Worm (Caenorhabditis elegans) whole organism, young adult: ENCODE measurements around the gene aly-1.

ENCODE experiments used
- C17E4.6 ChIP-seq: fragments of 200-800 bp; sonication (Bioruptor generic); IDR thresholded peaks from 2 replicates; pipeline ENCODE4 v1.3.6; 2022; ENCODE audit warnings: missing genetic modification reagents, missing genetic modification characterization, missing compliant biosample characterization
- D2030.7 ChIP-seq: fragments of 200-800 bp; sonication (Bioruptor generic); IDR thresholded peaks from 2 replicates; pipeline ENCODE4 v1.3.6; 2022; ENCODE audit warnings: missing genetic modification reagents, missing genetic modification characterization, missing compliant biosample characterization
- F39B2.1 ChIP-seq: fragments of 200-800 bp; sonication (Bioruptor generic); IDR thresholded peaks from 2 replicates; pipeline ENCODE4 v1.3.6; 2022; ENCODE audit warnings: missing genetic modification reagents, missing genetic modification characterization, missing compliant biosample characterization
- F49E8.2 ChIP-seq: sonication (generic microtip); optimal IDR thresholded peaks from 3 replicates; lab custom pipeline; 2017; ENCODE audit warnings: missing genetic modification characterization, mild to moderate bottlenecking, missing compliant biosample characterization, antibody characterized with exemption, moderate library complexity; ENCODE audit not compliant: insufficient read depth
- F57A8.1 ChIP-seq: fragments of 200-800 bp; sonication (Bioruptor generic); optimal IDR thresholded peaks from 2 replicates; lab custom pipeline; 2018; ENCODE audit warnings: mild to moderate bottlenecking, missing genetic modification characterization, moderate library complexity, missing compliant biosample characterization
- K11D2.4 ChIP-seq: fragments of 200-800 bp; sonication (Bioruptor generic); IDR thresholded peaks from 2 replicates; pipeline ENCODE4 v1.3.6; 2022; ENCODE audit warnings: missing genetic modification reagents, missing genetic modification characterization, missing compliant biosample characterization
- T26A5.8 ChIP-seq: sonication (generic microtip); optimal IDR thresholded peaks from 2 replicates; lab custom pipeline; 2016; ENCODE audit warnings: missing genetic modification characterization, missing compliant biosample characterization
- Y67H2A.10 ChIP-seq: fragments of 200-800 bp; sonication (Bioruptor generic); conservative IDR thresholded peaks from 2 replicates; pipeline ENCODE4 v1.3.6; 2022; ENCODE audit warnings: missing genetic modification reagents, missing genetic modification characterization, missing compliant biosample characterization
- Y79H2A.3 ChIP-seq: fragments of 200-800 bp; sonication (Bioruptor generic); conservative IDR thresholded peaks from 2 replicates; pipeline ENCODE4 v1.3.6; 2022; ENCODE audit warnings: missing genetic modification reagents, missing genetic modification characterization, missing compliant biosample characterization
- athp-1 ChIP-seq: sonication (generic microtip); optimal IDR thresholded peaks from 2 replicates; lab custom pipeline; 2017; ENCODE audit warnings: mild to moderate bottlenecking, missing genetic modification characterization, missing compliant biosample characterization
- attf-6 ChIP-seq: fragments of 200-800 bp; sonication (Bioruptor generic); IDR thresholded peaks from 2 replicates; pipeline ENCODE4 v1.3.6; 2022; ENCODE audit warnings: missing genetic modification reagents, missing genetic modification characterization, missing compliant biosample characterization
- cebp-1 ChIP-seq, 2 experiments: fragments of 200-800 bp in 1 of 2; sonication (Bioruptor generic) in 1 of 2; sonication (generic microtip) in 1 of 2; IDR thresholded peaks in 1 of 2; optimal IDR thresholded peaks in 1 of 2; 2 replicates each; pipeline versions ENCODE4 v1.3.6 to Lab custom; 2017 to 2022; ENCODE audit warnings: missing compliant biosample characterization in 2 of 2, missing genetic modification characterization in 2 of 2, mild to moderate bottlenecking in 1 of 2, missing genetic modification reagents in 1 of 2, moderate library complexity in 1 of 2
- ceh-100 ChIP-seq: fragments of 200-800 bp; sonication (Bioruptor generic); IDR thresholded peaks from 2 replicates; pipeline ENCODE4 v1.3.6; 2022; ENCODE audit warnings: missing genetic modification reagents, missing genetic modification characterization, missing compliant biosample characterization
- chd-7 ChIP-seq: sonication (generic microtip); optimal IDR thresholded peaks from 2 replicates; lab custom pipeline; 2016; ENCODE audit warnings: mild to moderate bottlenecking, missing genetic modification characterization, moderate library complexity, missing compliant biosample characterization
- die-1 ChIP-seq: sonication (generic microtip); optimal IDR thresholded peaks from 2 replicates; lab custom pipeline; 2016; ENCODE audit warnings: missing genotype, mild to moderate bottlenecking, missing genetic modification characterization, missing compliant biosample characterization
- hmg-1.2 ChIP-seq: fragments of 200-800 bp; sonication (Bioruptor generic); IDR thresholded peaks from 2 replicates; pipeline ENCODE4 v1.3.6; 2022; ENCODE audit warnings: missing genetic modification reagents, missing genetic modification characterization, missing compliant biosample characterization
- lag-1 ChIP-seq: fragments of 200-800 bp; sonication (Bioruptor generic); IDR thresholded peaks from 2 replicates; pipeline ENCODE4 v1.3.6; 2022; ENCODE audit warnings: missing genetic modification reagents, missing genetic modification characterization, missing compliant biosample characterization
- lin-26 ChIP-seq: fragments of 200-800 bp; sonication (Bioruptor generic); IDR thresholded peaks from 2 replicates; pipeline ENCODE4 v1.3.6; 2022; ENCODE audit warnings: missing genetic modification reagents, missing genetic modification characterization, missing compliant biosample characterization
- lin-35 ChIP-seq, 3 experiments: fragments of 150-350 bp in 2 of 3; sonication (generic microtip) in 1 of 3; optimal IDR thresholded peaks; 2 replicates each; lab custom pipeline; 2014 to 2018; ENCODE audit warnings: missing biosample characterization in 3 of 3, missing genetic modification characterization in 3 of 3, missing genetic modification reagents in 3 of 3
- lin-54 ChIP-seq: fragments of 200-800 bp; sonication (Bioruptor generic); optimal IDR thresholded peaks from 2 replicates; lab custom pipeline; 2018; ENCODE audit warnings: mild to moderate bottlenecking, missing genetic modification characterization, missing compliant biosample characterization
- lsl-1 ChIP-seq: fragments of 200-800 bp; sonication (Bioruptor generic); optimal IDR thresholded peaks from 2 replicates; lab custom pipeline; 2018; ENCODE audit warnings: mild to moderate bottlenecking, missing genetic modification characterization, moderate library complexity, missing compliant biosample characterization
- madf-10 ChIP-seq: sonication (generic microtip); optimal IDR thresholded peaks from 2 replicates; lab custom pipeline; 2016; ENCODE audit warnings: mild to moderate bottlenecking, missing genetic modification characterization, missing compliant biosample characterization
- madf-6 ChIP-seq: fragments of 200-800 bp; sonication (Bioruptor generic); IDR thresholded peaks from 2 replicates; pipeline ENCODE4 v1.3.6; 2022; ENCODE audit warnings: missing genetic modification reagents, missing genetic modification characterization, missing compliant biosample characterization
- mel-28 ChIP-seq: sonication (generic microtip); optimal IDR thresholded peaks from 2 replicates; lab custom pipeline; 2016; ENCODE audit warnings: borderline replicate concordance, mild to moderate bottlenecking, missing genetic modification characterization, missing compliant biosample characterization
- sea-2 ChIP-seq: fragments of 200-800 bp; sonication (Bioruptor generic); IDR thresholded peaks from 2 replicates; pipeline ENCODE4 v1.3.6; 2022; ENCODE audit warnings: missing genetic modification characterization, missing compliant biosample characterization
- snpc-1.1 ChIP-seq: sonication (generic microtip); optimal IDR thresholded peaks from 2 replicates; lab custom pipeline; 2017; ENCODE audit warnings: missing genetic modification characterization, mild to moderate bottlenecking, missing compliant biosample characterization, antibody characterized with exemption, moderate library complexity, missing genotype, missing genetic modification reagents; ENCODE audit not compliant: insufficient read depth
- snpc-1.3 ChIP-seq: sonication (generic microtip); optimal IDR thresholded peaks from 2 replicates; lab custom pipeline; 2017; ENCODE audit warnings: missing genetic modification characterization, mild to moderate bottlenecking, missing compliant biosample characterization, antibody characterized with exemption, moderate library complexity, missing genotype, missing genetic modification reagents; ENCODE audit not compliant: insufficient read depth
- snpc-3.4 ChIP-seq: sonication (generic microtip); optimal IDR thresholded peaks from 2 replicates; lab custom pipeline; 2017; ENCODE audit warnings: missing genetic modification characterization, mild to moderate bottlenecking, missing compliant biosample characterization, antibody characterized with exemption, moderate library complexity, missing genotype, missing genetic modification reagents
- snpc-4 ChIP-seq, 5 experiments: fragments of 150-350 bp in 1 of 5; sonication (generic microtip) in 4 of 5; optimal IDR thresholded peaks; 2 replicates each; lab custom pipeline; 2014 to 2018; ENCODE audit warnings: missing genetic modification characterization in 5 of 5, missing biosample characterization in 3 of 5, antibody characterized with exemption in 2 of 5, mild to moderate bottlenecking in 2 of 5, missing compliant biosample characterization in 2 of 5, missing genotype in 2 of 5, moderate library complexity in 2 of 5, missing genetic modification reagents in 1 of 5
- somi-1 ChIP-seq: fragments of 200-800 bp; sonication (Bioruptor generic); optimal IDR thresholded peaks from 2 replicates; lab custom pipeline; 2018; ENCODE audit warnings: mild to moderate bottlenecking, missing genetic modification characterization, missing compliant biosample characterization
- tbp1 ChIP-seq: fragments of 200-800 bp; sonication (Bioruptor generic); optimal IDR thresholded peaks from 2 replicates; lab custom pipeline; 2018; ENCODE audit warnings: mild to moderate bottlenecking, missing genetic modification characterization, missing compliant biosample characterization
- tbx-9 ChIP-seq: sonication (generic microtip); optimal IDR thresholded peaks from 2 replicates; lab custom pipeline; 2016; ENCODE audit warnings: borderline replicate concordance, missing genetic modification characterization, inconsistent platforms, missing compliant biosample characterization
- tlf-1 ChIP-seq: fragments of 200-800 bp; sonication (Bioruptor generic); optimal IDR thresholded peaks from 2 replicates; lab custom pipeline; 2018; ENCODE audit warnings: mild to moderate bottlenecking, missing genetic modification characterization, missing compliant biosample characterization
- unc-62 ChIP-seq: fragments of 150-350 bp; optimal IDR thresholded peaks from 2 replicates; lab custom pipeline; 2014; ENCODE audit warnings: missing biosample characterization, missing genetic modification reagents, missing genetic modification characterization
- xnd-1 ChIP-seq: sonication (generic microtip); optimal IDR thresholded peaks from 2 replicates; lab custom pipeline; 2016; ENCODE audit warnings: missing genotype, missing genetic modification reagents, missing genetic modification characterization, missing compliant biosample characterization
- ztf-25 ChIP-seq: fragments of 200-800 bp; sonication (Bioruptor generic); IDR thresholded peaks from 2 replicates; pipeline ENCODE4 v1.3.6; 2022; ENCODE audit warnings: missing genetic modification reagents, missing genetic modification characterization, missing compliant biosample characterization

The aly-1 gene

DNA sequence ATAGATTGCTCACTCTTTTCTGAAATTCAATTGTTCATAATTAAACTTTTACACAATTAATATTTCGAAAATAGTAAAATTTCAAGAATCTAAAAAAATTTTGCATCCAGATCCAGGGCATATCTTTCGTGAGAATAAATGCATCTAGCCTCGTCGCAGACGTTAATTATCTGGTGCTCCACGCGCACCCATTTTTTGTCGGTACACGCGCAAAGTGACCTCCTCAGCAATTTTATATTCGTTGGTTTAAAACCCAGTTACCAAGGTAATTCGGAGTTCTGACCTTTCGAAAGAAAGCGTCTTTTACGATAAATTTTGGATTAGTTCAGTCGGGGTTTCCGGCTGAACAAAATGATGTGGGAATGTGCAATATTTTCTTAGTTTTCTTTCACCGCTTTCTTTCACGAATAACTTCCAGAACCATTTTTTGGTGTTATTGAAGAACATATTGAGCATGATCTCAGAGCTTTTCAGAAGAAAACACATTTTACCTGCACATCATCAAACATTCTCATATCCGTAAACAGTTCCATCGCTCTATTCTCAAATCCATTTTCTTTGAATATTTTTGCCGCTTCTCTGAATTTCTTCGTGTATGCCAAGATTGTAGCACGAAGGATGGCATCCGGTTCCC lies 31.6 kb downstream of the aly-1 start:
- peak; percentile 93 for TF ChIP-seq attf-6 (GFP tag; lab: Robert Waterston, UW)
- TF ChIP-seq snpc-1.3, result peak; percentile 34
- TF ChIP-seq ztf-25, result no peak
- TF ChIP-seq D2030.7 (GFP tag; lab: Robert Waterston, UW), result peak; percentile 43; the same call in 1 of the 2 replicates
- peak; percentile 8 for TF ChIP-seq F49E8.2 (tag; lab: Kevin White, UChicago)
- no peak for TF ChIP-seq Y67H2A.10
- TF ChIP-seq madf-6, result peak; percentile 67
- peak; percentile 45 for TF ChIP-seq lsl-1 (GFP tag; lab: Kevin White, UChicago)
- TF ChIP-seq athp-1, result no peak
- peak; percentile 73 for TF ChIP-seq tbp1 (GFP tag; lab: Kevin White, UChicago)
- no peak for TF ChIP-seq tlf-1 (GFP tag; lab: Kevin White, UChicago)
- no peak for TF ChIP-seq somi-1 (GFP tag; lab: Kevin White, UChicago)
- no peak for TF ChIP-seq sea-2 (GFP tag; lab: Robert Waterston, UW)
- no peak for TF ChIP-seq T26A5.8 (tag; lab: Kevin White, UChicago)
- TF ChIP-seq chd-7 (tag; lab: Kevin White, UChicago), result no peak
- TF ChIP-seq Y79H2A.3 (GFP tag; lab: Robert Waterston, UW), result no peak
- TF ChIP-seq F57A8.1 (GFP tag; lab: Kevin White, UChicago), result no peak
- TF ChIP-seq madf-10 (tag; lab: Kevin White, UChicago), result no peak
- TF ChIP-seq die-1 (tag; lab: Kevin White, UChicago), result no peak
- peak; percentile 56 for TF ChIP-seq hmg-1.2 (GFP tag; lab: Robert Waterston, UW)
- peak; percentile 78 for TF ChIP-seq snpc-3.4 (tag; lab: Kevin White, UChicago)
- TF ChIP-seq snpc-4 (GFP tag; optimal IDR thresholded peaks at IDR 0.05; lab: Kevin White, UChicago), result peak; percentile 82
- peak; percentile 86 to 97 (median 94) for TF ChIP-seq snpc-4 (tag; optimal IDR thresholded peaks at IDR 0.05; lab: Kevin White, UChicago)
- TF ChIP-seq snpc-1.1 (tag; lab: Kevin White, UChicago), result peak; percentile 92
- TF ChIP-seq lin-54 (GFP tag; lab: Kevin White, UChicago), result no peak

DNA sequence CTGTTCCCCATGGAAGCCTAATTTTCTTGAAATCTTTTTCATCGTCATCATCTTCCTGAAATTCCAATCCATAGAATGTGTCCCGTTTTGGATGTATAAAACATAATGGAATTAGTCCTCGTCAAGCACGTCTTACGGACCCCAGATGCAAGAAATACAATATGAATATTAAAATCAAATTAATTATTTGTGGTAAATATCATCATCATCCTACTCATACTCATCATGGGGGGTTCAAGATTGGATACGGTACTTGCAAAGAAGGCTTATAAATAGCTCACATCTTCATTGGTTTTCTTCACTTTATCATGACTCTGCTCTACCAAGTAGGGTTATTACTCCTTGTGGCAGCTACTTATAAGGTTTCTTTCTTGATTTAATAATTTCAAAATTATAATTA lies 35.7 kb downstream of the aly-1 start, which contains the start of gene flp-1:
flp-1 (plus strand) TSS at position 301 of the 400 bp plus-strand sequence.
- TF ChIP-seq cebp-1 (GFP tag; IDR thresholded peaks at IDR 0.05; lab: Robert Waterston, UW) (no peak), cebp-1 (tag; optimal IDR thresholded peaks at IDR 0.05; lab: Kevin White, UChicago) (no peak), unc-62 (no peak), K11D2.4 (GFP tag; lab: Robert Waterston, UW) (no peak), lag-1 (GFP tag; lab: Robert Waterston, UW) (no peak), lin-26 (GFP tag; lab: Robert Waterston, UW) (no peak), C17E4.6 (GFP tag; lab: Robert Waterston, UW) (no peak), lsl-1 (GFP tag; lab: Kevin White, UChicago) (no peak), F39B2.1 (GFP tag; lab: Robert Waterston, UW) (no peak), tbx-9 (tag; lab: Kevin White, UChicago) (no peak), mel-28 (no peak), ceh-100 (GFP tag; lab: Robert Waterston, UW) (no peak), lin-35 (GFP tag; optimal IDR thresholded peaks at IDR 0.05; lab: Kevin White, UChicago) (no peak), xnd-1 (tag; lab: Kevin White, UChicago) (no peak)
